2 fruit fly cellular contexts compared by ENCODE assay signal in the genomic region with DNA sequence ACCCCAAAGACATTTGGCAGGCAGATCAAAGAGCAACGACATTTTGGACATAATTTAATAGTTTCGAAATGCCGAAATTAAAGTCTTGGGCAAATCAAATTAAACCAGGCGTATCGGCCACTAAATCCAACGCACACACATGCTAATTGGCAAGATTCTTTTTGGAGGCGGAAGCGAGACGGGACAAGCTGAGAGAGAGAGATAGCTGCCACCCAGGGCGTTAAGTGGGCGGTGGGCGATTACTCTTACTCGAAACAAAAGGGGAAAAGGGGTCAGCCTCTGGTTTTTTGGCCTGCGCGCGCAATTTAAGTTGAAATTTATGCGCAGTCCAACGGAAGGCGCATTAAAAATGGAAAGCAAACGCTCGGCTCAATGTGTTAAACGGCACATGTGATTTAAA.
TF ChIP-seq lines count a peak whose summit lies in the region.

No protein-coding gene starts in this region.

- no peak for TF ChIP-seq CTCF in whole organism, embryonic (GFP tag; optimal IDR thresholded peaks at IDR 0.05; lab: Kevin White, UChicago)

TF ChIP-seq in whole organism, embryonic, 481 proteins besides CTCF, POLR2A, EP300 and RAD21:
- TF ChIP-seq CG2116 (GFP tag; optimal IDR thresholded peaks at IDR 0.05; lab: Kevin White, UChicago) (no peak), ewg (GFP tag; optimal IDR thresholded peaks at IDR 0.05; lab: Kevin White, UChicago) (peak; percentile 31), al (GFP tag; IDR thresholded peaks at IDR 0.05; lab: Robert Waterston, UW) (0 out of 2 replicates have a peak, but pooled peaks have one; percentile 13), Nf-YC (tag; optimal IDR thresholded peaks at IDR 0.05; lab: Kevin White, UChicago) (peak; percentile 74), sr (GFP tag; IDR thresholded peaks at IDR 0.05; lab: Robert Waterston, UW) (peak; percentile 52; the same call in 1 of the 3 replicates), Bgb (GFP tag; IDR thresholded peaks at IDR 0.05; lab: Robert Waterston, UW; ENCODE audit: partially characterized antibody) (no peak)

TF ChIP-seq in whole organism, prepupa, 60 proteins besides CTCF, POLR2A, EP300 and RAD21:
- no peak for TF ChIP-seq CG8119 (GFP tag; IDR thresholded peaks at IDR 0.05; lab: Robert Waterston, UW)
- peak; percentile 27 for TF ChIP-seq Eip78C (GFP tag; lab: Kevin White, UChicago)
- TF ChIP-seq fd85E (GFP tag; optimal IDR thresholded peaks at IDR 0.05; lab: Kevin White, UChicago): no peak
